Worm (Caenorhabditis elegans) whole organism, L1 larva: ENCODE data around the gene mat-2.

ENCODE experiments used
- aly-2 ChIP-seq: fragments of 150-350 bp; optimal IDR thresholded peaks from 2 replicates; lab custom pipeline; 2014; ENCODE audit warnings: missing biosample characterization, missing genetic modification characterization
- ama-1 ChIP-seq: fragments of 150-350 bp; optimal IDR thresholded peaks from 2 replicates; lab custom pipeline; 2014
- mab-9 ChIP-seq: fragments of 200-800 bp; sonication (Bioruptor generic); IDR thresholded peaks from 2 replicates; pipeline ENCODE4 v1.3.6; 2022; ENCODE audit warnings: missing genetic modification reagents, missing genetic modification characterization, missing compliant biosample characterization
- nhr-11 ChIP-seq: fragments of 150-350 bp; optimal IDR thresholded peaks from 2 replicates; lab custom pipeline; 2014; ENCODE audit warnings: missing biosample characterization, missing genetic modification characterization
- nhr-237 ChIP-seq: fragments of 150-350 bp; optimal IDR thresholded peaks from 2 replicates; lab custom pipeline; 2014; ENCODE audit warnings: missing biosample characterization, missing genetic modification characterization

- no peak for TF ChIP-seq aly-2
- peak; percentile 52 for TF ChIP-seq nhr-237 (tag; lab: Kevin White, UChicago)
- TF ChIP-seq mab-9: no peak
- TF ChIP-seq nhr-11 (tag; lab: Kevin White, UChicago): no peak
- TF ChIP-seq ama-1: no peak
Measured at ce11 chrII:11126312-11127000, 13.9 kb downstream of the mat-2 start, which contains the start of the genes rps-9 and lsm-1.
